Worm (Caenorhabditis elegans): ENCODE results near the gene nhr-1.

The nhr-1 gene

DNA sequence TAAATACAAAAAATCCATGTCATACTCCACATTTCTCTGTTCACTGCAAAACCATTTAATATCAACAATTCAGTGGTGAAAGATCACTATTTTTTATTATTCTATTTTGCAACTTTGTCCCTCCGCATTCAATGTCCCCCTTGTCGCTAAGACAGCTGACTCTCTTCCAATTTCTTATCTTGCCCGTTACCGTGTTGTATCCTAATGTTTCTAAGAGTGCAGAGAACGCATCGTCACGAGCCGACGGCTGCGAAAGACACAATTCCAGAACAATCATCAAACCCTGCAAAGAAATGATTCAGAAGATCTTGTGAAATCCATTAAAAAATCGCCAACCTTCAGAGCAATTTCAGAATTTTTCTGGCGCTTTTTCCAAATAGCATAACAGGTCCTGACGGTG is 40.9 kb upstream of the nhr-1 start:
- TF ChIP-seq Y5F2A.4 (GFP tag; optimal IDR thresholded peaks at IDR 0.05) (no peak), ceh-28 (tag; optimal IDR thresholded peaks at IDR 0.05) (no peak), nhr-28 (tag; optimal IDR thresholded peaks at IDR 0.05) (peak; percentile 37), dmd-6 (GFP tag; IDR thresholded peaks at IDR 0.05) (peak; percentile 64), nhr-11 (tag; optimal IDR thresholded peaks at IDR 0.05) (peak; percentile 18), hlh-11 (tag; optimal IDR thresholded peaks at IDR 0.05) (peak; percentile 62), madf-9 (GFP tag; conservative IDR thresholded peaks at IDR 0.05) (0 out of 2 replicates have a peak, but pooled peaks have one; percentile 41), php-3 (GFP tag; IDR thresholded peaks at IDR 0.05) (0 out of 2 replicates have a peak, but pooled peaks have one; percentile 16), dve-1 (tag; optimal IDR thresholded peaks at IDR 0.05; ENCODE audit: insufficient read depth) (peak; percentile 51), daf-16 (GFP tag; optimal IDR thresholded peaks at IDR 0.05) (peak in 1 of 2 experiments; percentile 19), daf-16 (tag; optimal IDR thresholded peaks at IDR 0.05) (peak; percentile 41), mep-1 (tag; optimal IDR thresholded peaks at IDR 0.05) (no peak), hlh-30 (tag; optimal IDR thresholded peaks at IDR 0.05; ENCODE audit: insufficient read depth) (peak; percentile 64)

DNA sequence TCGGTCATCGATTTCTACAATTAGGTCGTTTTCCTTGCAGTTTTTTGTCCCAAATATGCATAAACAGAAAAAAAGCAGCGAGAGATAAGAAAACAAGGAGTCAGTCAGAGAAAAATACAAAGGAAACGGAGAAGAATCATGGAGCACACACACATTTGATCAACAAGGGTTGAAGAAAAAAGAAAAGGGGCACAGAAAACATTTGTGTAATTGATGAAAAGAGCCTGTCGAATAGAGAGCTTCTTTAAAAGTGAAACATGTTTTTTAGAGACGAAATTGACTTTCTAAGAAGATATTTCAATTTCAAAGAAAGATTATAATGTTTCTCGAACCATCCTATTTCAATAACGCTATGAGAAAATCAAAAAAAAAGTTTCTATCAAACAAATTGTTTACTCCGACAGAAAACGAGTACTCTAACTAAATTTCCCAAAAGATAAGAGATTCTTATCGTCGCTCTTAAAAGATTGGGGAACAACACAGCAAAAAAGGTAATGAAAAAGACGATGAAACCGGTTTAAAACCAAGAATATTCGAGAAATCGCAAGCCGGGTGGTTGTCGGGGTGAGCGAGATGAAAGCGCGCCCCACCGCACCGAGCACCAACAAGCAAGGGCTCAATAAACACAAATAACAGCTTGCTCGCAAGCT is 39.2 kb upstream of the nhr-1 start, which contains the start of gene tps-1:
Gene tps-1, minus strand, starts transcription at position 14 of the 650 bp plus-strand sequence.
- no peak for TF ChIP-seq zip-2 (tag; optimal IDR thresholded peaks at IDR 0.05)
- TF ChIP-seq nhr-28 (tag; optimal IDR thresholded peaks at IDR 0.05), result peak; percentile 38
- TF ChIP-seq nhr-6 (tag; optimal IDR thresholded peaks at IDR 0.05), result peak; percentile 12
- no peak for TF ChIP-seq ceh-32 (tag; optimal IDR thresholded peaks at IDR 0.05; ENCODE audit: poor library complexity)
- TF ChIP-seq fos-1 (tag; optimal IDR thresholded peaks at IDR 0.05), result no peak
- no peak for TF ChIP-seq Y5F2A.4 (GFP tag; optimal IDR thresholded peaks at IDR 0.05)
- TF ChIP-seq dmd-9 (GFP tag; IDR thresholded peaks at IDR 0.05), result no peak
- TF ChIP-seq lin-38 (GFP tag; IDR thresholded peaks at IDR 0.05), result 0 out of 2 replicates have a peak, but pooled peaks have one; percentile 19
- peak; percentile 6 for TF ChIP-seq hlh-11 (tag; optimal IDR thresholded peaks at IDR 0.05)
- no peak for TF ChIP-seq ctbp-1 (GFP tag; IDR thresholded peaks at IDR 0.05)
- no peak for TF ChIP-seq hif-1 (tag; optimal IDR thresholded peaks at IDR 0.05)
- no peak for TF ChIP-seq lin-1 (GFP tag; IDR thresholded peaks at IDR 0.05)
- TF ChIP-seq hlh-30 (tag; optimal IDR thresholded peaks at IDR 0.05; ENCODE audit: insufficient read depth), result peak; percentile 4
- no peak for TF ChIP-seq madf-9 (GFP tag; conservative IDR thresholded peaks at IDR 0.05)
- TF ChIP-seq daf-16 (GFP tag; optimal IDR thresholded peaks at IDR 0.05), result peak in 1 of 2 experiments; percentile 64
- TF ChIP-seq daf-16 (tag; optimal IDR thresholded peaks at IDR 0.05), result peak; percentile 88
- peak; percentile 37 for TF ChIP-seq pqm-1 (tag; optimal IDR thresholded peaks at IDR 0.05)
- TF ChIP-seq rbr-2 (tag; optimal IDR thresholded peaks at IDR 0.05), result peak; percentile 17

DNA sequence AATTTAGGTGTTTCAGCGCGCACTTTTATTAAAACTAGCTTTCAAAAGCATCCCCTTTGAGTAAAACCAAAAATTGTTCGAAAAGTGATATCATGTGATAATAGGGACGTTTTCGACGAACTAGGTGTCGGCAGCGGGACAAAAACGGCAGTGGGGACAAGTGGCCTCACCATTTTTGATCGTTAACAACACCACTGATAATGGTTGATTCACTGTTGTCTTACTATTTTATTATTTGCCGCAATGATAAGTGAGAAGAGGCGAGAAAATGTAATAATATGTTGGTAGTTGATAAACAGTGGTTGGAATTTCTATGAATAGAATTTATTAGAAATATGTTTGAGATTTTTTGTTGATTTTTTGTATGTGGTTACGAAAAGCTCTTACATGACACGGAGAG is 37.9 kb upstream of the nhr-1 start:
- TF ChIP-seq dmd-6 (GFP tag; IDR thresholded peaks at IDR 0.05) (peak; percentile 9; the same call in 1 of the 2 replicates), php-3 (GFP tag; IDR thresholded peaks at IDR 0.05) (0 out of 2 replicates have a peak, but pooled peaks have one; percentile 40), ZK337.2 (GFP tag; IDR thresholded peaks at IDR 0.05) (no peak), pqm-1 (tag; optimal IDR thresholded peaks at IDR 0.05) (peak; percentile 68), daf-16 (GFP tag; optimal IDR thresholded peaks at IDR 0.05) (no peak), daf-16 (tag; optimal IDR thresholded peaks at IDR 0.05) (peak; percentile 87), ceh-32 (tag; optimal IDR thresholded peaks at IDR 0.05; ENCODE audit: poor library complexity) (no peak), Y48G9A.11 (GFP tag; IDR thresholded peaks at IDR 0.05) (no peak), ceh-20 (GFP tag; IDR thresholded peaks at IDR 0.05) (no peak), hlh-11 (tag; optimal IDR thresholded peaks at IDR 0.05) (peak; percentile 56), daf-8 (GFP tag; IDR thresholded peaks at IDR 0.05) (no peak), aly-2 (tag; optimal IDR thresholded peaks at IDR 0.05) (no peak), jun-1 (tag; optimal IDR thresholded peaks at IDR 0.05) (no peak), hlh-30 (tag; optimal IDR thresholded peaks at IDR 0.05; ENCODE audit: insufficient read depth) (peak; percentile 21), nhr-28 (tag; optimal IDR thresholded peaks at IDR 0.05) (peak; percentile 70), dve-1 (tag; optimal IDR thresholded peaks at IDR 0.05; ENCODE audit: insufficient read depth) (peak; percentile 37), nhr-77 (tag; optimal IDR thresholded peaks at IDR 0.05) (no peak), mxl-3 (GFP tag; optimal IDR thresholded peaks at IDR 0.05) (peak; percentile 9)

DNA sequence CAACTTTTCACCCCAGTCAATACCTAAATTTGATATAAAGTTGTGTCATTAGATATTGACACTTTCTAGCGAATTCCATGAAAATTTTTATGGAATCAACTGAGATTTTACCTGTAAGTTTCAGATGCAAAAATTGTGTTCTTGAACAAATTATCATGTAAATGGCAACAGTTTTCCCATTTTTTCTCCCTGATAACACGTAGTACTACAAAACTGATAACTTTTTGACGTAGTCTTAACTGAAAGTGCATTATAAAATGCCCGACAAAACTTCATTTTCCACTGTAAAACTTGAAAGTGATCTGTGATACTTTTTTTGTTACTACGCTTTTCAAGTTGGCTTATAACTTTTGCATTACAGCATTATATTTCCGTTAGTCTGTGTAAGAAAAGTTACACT is 35.2 kb upstream of the nhr-1 start:
- peak; percentile 98 for TF ChIP-seq aha-1 (tag)
- no peak for TF ChIP-seq Y5F2A.4 (GFP tag; optimal IDR thresholded peaks at IDR 0.05)
- TF ChIP-seq hlh-30 (tag; optimal IDR thresholded peaks at IDR 0.05; ENCODE audit: insufficient read depth), result no peak
- TF ChIP-seq lsy-2 (tag; optimal IDR thresholded peaks at IDR 0.05), result no peak
- TF ChIP-seq fkh-10 (GFP tag; optimal IDR thresholded peaks at IDR 0.05), result no peak
- no peak for TF ChIP-seq zip-2 (tag; optimal IDR thresholded peaks at IDR 0.05)
- TF ChIP-seq snpc-1.2 (GFP tag; IDR thresholded peaks at IDR 0.05), result no peak
- TF ChIP-seq tag-97 (GFP tag; IDR thresholded peaks at IDR 0.05), result no peak
- no peak for TF ChIP-seq duxl-1 (tag; optimal IDR thresholded peaks at IDR 0.05; ENCODE audit: poor library complexity)
- no peak for TF ChIP-seq dmd-8 (GFP tag; IDR thresholded peaks at IDR 0.05)
- no peak for TF ChIP-seq nhr-237 (tag; optimal IDR thresholded peaks at IDR 0.05)
- TF ChIP-seq lin-38 (GFP tag; IDR thresholded peaks at IDR 0.05), result no peak
- TF ChIP-seq daf-16 (GFP tag; optimal IDR thresholded peaks at IDR 0.05), result no peak
- TF ChIP-seq daf-16 (tag; optimal IDR thresholded peaks at IDR 0.05), result peak; percentile 4
- TF ChIP-seq lin-1 (GFP tag; IDR thresholded peaks at IDR 0.05), result no peak
- TF ChIP-seq fos-1 (tag; optimal IDR thresholded peaks at IDR 0.05), result no peak
- TF ChIP-seq jun-1 (tag; optimal IDR thresholded peaks at IDR 0.05), result no peak
- TF ChIP-seq unc-39 (tag; optimal IDR thresholded peaks at IDR 0.05), result no peak
- TF ChIP-seq pqm-1 (tag; optimal IDR thresholded peaks at IDR 0.05), result peak; percentile 59
- no peak for TF ChIP-seq ztf-7 (tag; optimal IDR thresholded peaks at IDR 0.05)
